Worm (Caenorhabditis elegans): ENCODE data around the gene clec-122.

clec-122 gene

DNA sequence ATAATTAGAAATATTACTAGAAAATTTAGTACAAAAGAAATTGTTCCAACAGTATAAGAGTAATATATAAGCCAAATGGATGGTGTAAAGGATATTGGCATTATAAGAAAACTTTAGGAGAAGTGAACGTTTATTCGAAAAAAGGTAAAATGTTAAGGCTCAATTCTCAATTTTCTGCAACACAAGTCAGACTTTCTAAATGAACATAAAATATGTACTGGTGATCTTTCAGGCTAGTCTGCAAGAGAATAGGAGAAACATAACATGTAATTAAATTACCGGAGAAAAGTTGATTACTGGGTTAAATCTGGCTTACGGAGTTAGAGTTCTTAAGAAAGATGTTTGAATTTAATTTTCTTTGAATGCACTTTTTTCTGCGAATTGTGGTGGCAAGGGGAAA is 50.9 kb downstream of the clec-122 start, which contains the start of gene sri-33:
Gene sri-33 (minus strand): TSS at position 101 of the 400 bp plus-strand sequence.
- TF ChIP-seq aha-1 (tag) (peak; percentile 34), nhr-237 (tag; optimal IDR thresholded peaks at IDR 0.05) (no peak)

Measured in whole organism, L4 larva.